Worm (Caenorhabditis elegans) whole organism, young adult: Measurements from ENCODE around the gene mrp-4.

ENCODE experiments used
- B0035.1 ChIP-seq: sonication (generic microtip); optimal IDR thresholded peaks from 2 replicates; lab custom pipeline; 2016; ENCODE audit warnings: missing genetic modification characterization, mild to moderate bottlenecking, missing compliant biosample characterization, missing genotype, missing genetic modification reagents
- F49E8.2 ChIP-seq: sonication (generic microtip); optimal IDR thresholded peaks from 3 replicates; lab custom pipeline; 2017; ENCODE audit warnings: missing genetic modification characterization, mild to moderate bottlenecking, missing compliant biosample characterization, antibody characterized with exemption, moderate library complexity; ENCODE audit not compliant: insufficient read depth
- T26A5.8 ChIP-seq: sonication (generic microtip); optimal IDR thresholded peaks from 2 replicates; lab custom pipeline; 2016; ENCODE audit warnings: missing genetic modification characterization, missing compliant biosample characterization
- Y53G8AR.9 ChIP-seq: fragments of 200-800 bp; sonication (Bioruptor generic); conservative IDR thresholded peaks from 2 replicates; pipeline ENCODE4 v1.3.6; 2022; ENCODE audit warnings: missing genetic modification reagents, missing genetic modification characterization, missing compliant biosample characterization
- akir-1 ChIP-seq: fragments of 200-800 bp; sonication (Bioruptor generic); optimal IDR thresholded peaks from 2 replicates; lab custom pipeline; 2018; ENCODE audit warnings: mild to moderate bottlenecking, missing genetic modification characterization, moderate library complexity, missing compliant biosample characterization
- aptf-3 ChIP-seq: fragments of 200-800 bp; sonication (Bioruptor generic); IDR thresholded peaks from 2 replicates; pipeline ENCODE4 v1.3.6; 2022; ENCODE audit warnings: missing genetic modification characterization, missing compliant biosample characterization
- atf-7 ChIP-seq: sonication (generic microtip); optimal IDR thresholded peaks from 2 replicates; lab custom pipeline; 2017; ENCODE audit warnings: mild to moderate bottlenecking, missing genetic modification characterization, missing compliant biosample characterization
- attf-6 ChIP-seq: fragments of 200-800 bp; sonication (Bioruptor generic); IDR thresholded peaks from 2 replicates; pipeline ENCODE4 v1.3.6; 2022; ENCODE audit warnings: missing genetic modification reagents, missing genetic modification characterization, missing compliant biosample characterization
- ccch-3 ChIP-seq: fragments of 200-800 bp; sonication (Bioruptor generic); optimal IDR thresholded peaks from 2 replicates; lab custom pipeline; 2018; ENCODE audit warnings: mild to moderate bottlenecking, missing genetic modification characterization, missing compliant biosample characterization
- cebp-1 ChIP-seq, 2 experiments: fragments of 200-800 bp in 1 of 2; sonication (Bioruptor generic) in 1 of 2; sonication (generic microtip) in 1 of 2; IDR thresholded peaks in 1 of 2; optimal IDR thresholded peaks in 1 of 2; 2 replicates each; pipeline versions ENCODE4 v1.3.6 to Lab custom; 2017 to 2022; ENCODE audit warnings: missing compliant biosample characterization in 2 of 2, missing genetic modification characterization in 2 of 2, mild to moderate bottlenecking in 1 of 2, missing genetic modification reagents in 1 of 2, moderate library complexity in 1 of 2
- dpl-1 ChIP-seq: fragments of 150-350 bp; optimal IDR thresholded peaks from 2 replicates; lab custom pipeline; 2014; ENCODE audit warnings: missing biosample characterization, missing genetic modification reagents, missing genetic modification characterization
- ekl-4 ChIP-seq: fragments of 200-800 bp; sonication (Bioruptor generic); IDR thresholded peaks from 2 replicates; pipeline ENCODE4 v1.3.6; 2022; ENCODE audit warnings: missing genetic modification reagents, missing genetic modification characterization, missing compliant biosample characterization
- gei-17 ChIP-seq: fragments of 200-800 bp; sonication (Bioruptor generic); optimal IDR thresholded peaks from 2 replicates; lab custom pipeline; 2018; ENCODE audit warnings: mild to moderate bottlenecking, missing genetic modification characterization, missing compliant biosample characterization
- hmg-1.2 ChIP-seq: fragments of 200-800 bp; sonication (Bioruptor generic); IDR thresholded peaks from 2 replicates; pipeline ENCODE4 v1.3.6; 2022; ENCODE audit warnings: missing genetic modification reagents, missing genetic modification characterization, missing compliant biosample characterization
- hsf-1 ChIP-seq: fragments of 200-800 bp; sonication (Bioruptor generic); IDR thresholded peaks from 2 replicates; pipeline ENCODE4 v1.3.6; 2022; ENCODE audit warnings: missing genetic modification reagents, missing genetic modification characterization, missing compliant biosample characterization
- lag-1 ChIP-seq: fragments of 200-800 bp; sonication (Bioruptor generic); IDR thresholded peaks from 2 replicates; pipeline ENCODE4 v1.3.6; 2022; ENCODE audit warnings: missing genetic modification reagents, missing genetic modification characterization, missing compliant biosample characterization
- let-607 ChIP-seq, 2 experiments: fragments of 200-800 bp in 1 of 2; sonication (Bioruptor generic) in 1 of 2; sonication (generic microtip) in 1 of 2; optimal IDR thresholded peaks; 2 replicates each; lab custom pipeline; 2016 to 2018; ENCODE audit warnings: mild to moderate bottlenecking in 2 of 2, missing compliant biosample characterization in 2 of 2, missing genetic modification characterization in 2 of 2, moderate library complexity in 2 of 2, missing genotype in 1 of 2
- lsl-1 ChIP-seq: fragments of 200-800 bp; sonication (Bioruptor generic); optimal IDR thresholded peaks from 2 replicates; lab custom pipeline; 2018; ENCODE audit warnings: mild to moderate bottlenecking, missing genetic modification characterization, moderate library complexity, missing compliant biosample characterization
- lsy-27 ChIP-seq: sonication (generic microtip); optimal IDR thresholded peaks from 2 replicates; lab custom pipeline; 2017; ENCODE audit warnings: missing genetic modification characterization, mild to moderate bottlenecking, missing compliant biosample characterization, antibody characterized with exemption, missing genotype, borderline replicate concordance; ENCODE audit not compliant: insufficient read depth
- madf-3 ChIP-seq: fragments of 200-800 bp; sonication (Bioruptor generic); IDR thresholded peaks from 2 replicates; pipeline ENCODE4 v1.3.6; 2022; ENCODE audit warnings: missing genetic modification reagents, missing genetic modification characterization, missing compliant biosample characterization
- mxl-1 ChIP-seq: sonication (generic microtip); optimal IDR thresholded peaks from 2 replicates; lab custom pipeline; 2016; ENCODE audit warnings: missing genetic modification characterization, missing compliant biosample characterization
- nhr-120 ChIP-seq: fragments of 200-800 bp; sonication (Bioruptor generic); IDR thresholded peaks from 2 replicates; pipeline ENCODE4 v1.3.6; 2022; ENCODE audit warnings: missing genetic modification characterization, missing compliant biosample characterization
- nhr-80 ChIP-seq: sonication (generic microtip); optimal IDR thresholded peaks from 2 replicates; lab custom pipeline; 2016; ENCODE audit warnings: missing genetic modification characterization, missing compliant biosample characterization
- rcor-1 ChIP-seq: fragments of 200-800 bp; sonication (Bioruptor generic); IDR thresholded peaks from 2 replicates; pipeline ENCODE4 v1.3.6; 2022; ENCODE audit warnings: missing genetic modification reagents, missing genetic modification characterization, missing compliant biosample characterization
- rpc-1 ChIP-seq, 2 experiments: fragments of 150-350 bp in 1 of 2; sonication (generic microtip) in 1 of 2; optimal IDR thresholded peaks; 2 replicates each; lab custom pipeline; 2014 to 2018; ENCODE audit warnings: missing biosample characterization in 1 of 2, missing genetic modification characterization in 1 of 2, missing genetic modification reagents in 1 of 2, missing genotype in 1 of 2
- snpc-1.1 ChIP-seq: sonication (generic microtip); optimal IDR thresholded peaks from 2 replicates; lab custom pipeline; 2017; ENCODE audit warnings: missing genetic modification characterization, mild to moderate bottlenecking, missing compliant biosample characterization, antibody characterized with exemption, moderate library complexity, missing genotype, missing genetic modification reagents; ENCODE audit not compliant: insufficient read depth
- tlf-1 ChIP-seq: fragments of 200-800 bp; sonication (Bioruptor generic); optimal IDR thresholded peaks from 2 replicates; lab custom pipeline; 2018; ENCODE audit warnings: mild to moderate bottlenecking, missing genetic modification characterization, missing compliant biosample characterization
- unc-62 ChIP-seq: fragments of 150-350 bp; optimal IDR thresholded peaks from 2 replicates; lab custom pipeline; 2014; ENCODE audit warnings: missing biosample characterization, missing genetic modification reagents, missing genetic modification characterization
- zfh-2 ChIP-seq: fragments of 200-800 bp; sonication (Bioruptor generic); conservative IDR thresholded peaks from 2 replicates; pipeline ENCODE4 v1.3.6; 2022; ENCODE audit warnings: missing genetic modification reagents, missing genetic modification characterization, missing compliant biosample characterization
- ztf-22 ChIP-seq: fragments of 200-800 bp; sonication (Bioruptor generic); optimal IDR thresholded peaks from 2 replicates; lab custom pipeline; 2018; ENCODE audit warnings: mild to moderate bottlenecking, missing genetic modification characterization, moderate library complexity, missing compliant biosample characterization
- ztf-25 ChIP-seq: fragments of 200-800 bp; sonication (Bioruptor generic); IDR thresholded peaks from 2 replicates; pipeline ENCODE4 v1.3.6; 2022; ENCODE audit warnings: missing genetic modification reagents, missing genetic modification characterization, missing compliant biosample characterization
- ztf-3 ChIP-seq: fragments of 200-800 bp; sonication (Bioruptor generic); optimal IDR thresholded peaks from 2 replicates; lab custom pipeline; 2018; ENCODE audit warnings: mild to moderate bottlenecking, missing genetic modification characterization, missing compliant biosample characterization

Gene mrp-4

ce11 chrX:9845916-9846315 is 38.2 kb upstream of the mrp-4 start:
- TF ChIP-seq dpl-1 = no peak
- no peak for TF ChIP-seq lsl-1
- TF ChIP-seq attf-6 (GFP tag; lab: Robert Waterston, UW) = no peak
- no peak for TF ChIP-seq F49E8.2
- TF ChIP-seq zfh-2 (GFP tag; lab: Robert Waterston, UW) = no peak
- TF ChIP-seq hmg-1.2 (GFP tag; lab: Robert Waterston, UW) = no peak
- no peak for TF ChIP-seq mxl-1 (tag; lab: Kevin White, UChicago)
- TF ChIP-seq ztf-22 (GFP tag; lab: Kevin White, UChicago) = no peak
- no peak for TF ChIP-seq lsy-27 (tag; lab: Kevin White, UChicago)
- no peak for TF ChIP-seq ccch-3 (GFP tag; lab: Kevin White, UChicago)
- no peak for TF ChIP-seq unc-62
- TF ChIP-seq ztf-25 (GFP tag; lab: Robert Waterston, UW) = no peak
- TF ChIP-seq aptf-3 (GFP tag; lab: Robert Waterston, UW) = no peak
- TF ChIP-seq B0035.1 = no peak
- no peak for TF ChIP-seq akir-1 (GFP tag; lab: Kevin White, UChicago)
- no peak for TF ChIP-seq ekl-4 (GFP tag; lab: Robert Waterston, UW)
- no peak for TF ChIP-seq rcor-1 (GFP tag; lab: Robert Waterston, UW)
- no peak for TF ChIP-seq T26A5.8 (tag; lab: Kevin White, UChicago)
- TF ChIP-seq rpc-1 (optimal IDR thresholded peaks at IDR 0.05; lab: Kevin White, UChicago) = no peak
- no peak for TF ChIP-seq rpc-1 (tag; optimal IDR thresholded peaks at IDR 0.05; lab: Kevin White, UChicago)
- no peak for TF ChIP-seq gei-17 (GFP tag; lab: Kevin White, UChicago)

ce11 chrX:9846975-9847374 is 37.1 kb upstream of the mrp-4 start, which contains the start of gene vab-15:
Gene vab-15 (plus strand): TSS chrX:9847275.
- no peak for TF ChIP-seq lsy-27 (tag; lab: Kevin White, UChicago)
- TF ChIP-seq nhr-80 (tag; lab: Kevin White, UChicago) = no peak
- no peak for TF ChIP-seq dpl-1
- no peak for TF ChIP-seq madf-3
- no peak for TF ChIP-seq tlf-1
- TF ChIP-seq hsf-1 = no peak

- TF ChIP-seq let-607 (tag; optimal IDR thresholded peaks at IDR 0.05; lab: Kevin White, UChicago) (no peak), atf-7 (tag; lab: Kevin White, UChicago) (no peak)
These were observed 35.8 kb upstream of the mrp-4 start for ce11 chrX:9848214-9848789.

- TF ChIP-seq nhr-80 (tag; lab: Kevin White, UChicago) (peak; percentile 93), cebp-1 (GFP tag; IDR thresholded peaks at IDR 0.05; lab: Robert Waterston, UW) (no peak), cebp-1 (tag; optimal IDR thresholded peaks at IDR 0.05; lab: Kevin White, UChicago) (no peak), unc-62 (peak; percentile 45), lag-1 (GFP tag; lab: Robert Waterston, UW) (no peak), snpc-1.1 (tag; lab: Kevin White, UChicago) (no peak), let-607 (tag; optimal IDR thresholded peaks at IDR 0.05; lab: Kevin White, UChicago) (peak in 1 of 2 experiments; percentile 24), ztf-22 (GFP tag; lab: Kevin White, UChicago) (peak; percentile 20), ztf-3 (GFP tag; lab: Kevin White, UChicago) (no peak), nhr-120 (no peak), Y53G8AR.9 (no peak), tlf-1 (no peak)
These were observed 33.8 kb upstream of the mrp-4 start, which contains the start of gene lec-8 for ce11 chrX:9850258-9850657. Gene lec-8 (plus strand): TSS chrX:9850571.
